Worm (Caenorhabditis elegans): ENCODE data around the gene ndua-5.

- TF ChIP-seq nhr-237 (tag; optimal IDR thresholded peaks at IDR 0.05), result no peak
- TF ChIP-seq pqm-1 (tag; optimal IDR thresholded peaks at IDR 0.05), result no peak
- no peak for TF ChIP-seq lin-13 (GFP tag; optimal IDR thresholded peaks at IDR 0.05)
- no peak for TF ChIP-seq nhr-11 (tag; optimal IDR thresholded peaks at IDR 0.05)
- no peak for TF ChIP-seq aly-2 (tag; optimal IDR thresholded peaks at IDR 0.05)
- no peak for TF ChIP-seq lin-39 (tag; optimal IDR thresholded peaks at IDR 0.05)
- peak; percentile 35 for TF ChIP-seq jun-1 (tag; optimal IDR thresholded peaks at IDR 0.05)
- no peak for TF ChIP-seq fos-1 (tag; optimal IDR thresholded peaks at IDR 0.05)
- no peak for TF ChIP-seq unc-30 (tag; optimal IDR thresholded peaks at IDR 0.05)
- TF ChIP-seq dsc-1 (tag; optimal IDR thresholded peaks at IDR 0.05), result no peak
- TF ChIP-seq elt-3 (tag; optimal IDR thresholded peaks at IDR 0.05), result peak in 1 of 6 experiments; percentile 51
- TF ChIP-seq ceh-88 (GFP tag; IDR thresholded peaks at IDR 0.05), result no peak
- TF ChIP-seq nhr-28 (tag; optimal IDR thresholded peaks at IDR 0.05), result no peak
- no peak for TF ChIP-seq unc-86 (tag; optimal IDR thresholded peaks at IDR 0.05)
These were observed 11.3 kb downstream of the ndua-5 start for ce11 chrIV:9513360-9513777.

All from whole organism, L1 larva.